Fruit fly (Drosophila melanogaster): ENCODE results near the gene kst.

dm6 chr3L:3307593-3307992 lies 29.1 kb upstream of the kst start:
- TF ChIP-seq dac (GFP tag; optimal IDR thresholded peaks at IDR 0.05) (no peak), Sox102F (GFP tag; optimal IDR thresholded peaks at IDR 0.05) (no peak), CG10669 (GFP tag; optimal IDR thresholded peaks at IDR 0.05) (no peak), fkh (GFP tag; optimal IDR thresholded peaks at IDR 0.05) (no peak), Eip93F (GFP tag; optimal IDR thresholded peaks at IDR 0.05) (no peak), Sox14 (GFP tag; optimal IDR thresholded peaks at IDR 0.05) (no peak), CG31627 (GFP tag; optimal IDR thresholded peaks at IDR 0.05) (no peak), CG6792 (GFP tag; optimal IDR thresholded peaks at IDR 0.05) (no peak), OdsH (GFP tag; optimal IDR thresholded peaks at IDR 0.05) (no peak), Blimp-1 (GFP tag; optimal IDR thresholded peaks at IDR 0.05) (no peak), topi (GFP tag; optimal IDR thresholded peaks at IDR 0.05) (no peak), CG6163 (GFP tag; IDR thresholded peaks at IDR 0.05) (no peak), Gug (GFP tag; IDR thresholded peaks at IDR 0.05) (no peak), CG16779 (tag; optimal IDR thresholded peaks at IDR 0.05) (no peak)

Measured in whole organism, prepupa.